Fruit fly (Drosophila melanogaster) whole organism, embryonic: ENCODE results near the gene CG10761.

ENCODE experiments used
- Bgb ChIP-seq: fragments of 200-800 bp; sonication (Bioruptor generic); IDR thresholded peaks from 2 replicates; pipeline ENCODE4 v1.3.6; 2022; ENCODE audit warnings: missing biosample characterization, missing genetic modification characterization; ENCODE audit not compliant: partially characterized antibody
- Blimp-1 ChIP-seq: fragments of 200-800 bp; sonication (Bioruptor generic); optimal IDR thresholded peaks from 3 replicates; lab custom pipeline; 2018; ENCODE audit warnings: missing biosample characterization, missing genetic modification characterization, mild to moderate bottlenecking, moderate library complexity, missing genetic modification reagents
- CG10321 ChIP-seq: fragments of 200-800 bp; sonication (Bioruptor generic); IDR thresholded peaks from 2 replicates; pipeline ENCODE4 v1.3.6; 2022; ENCODE audit warnings: missing biosample characterization, missing genetic modification characterization
- CG10431 ChIP-seq: fragments of 200-800 bp; sonication (Bioruptor generic); optimal IDR thresholded peaks from 3 replicates; lab custom pipeline; 2018; ENCODE audit warnings: missing biosample characterization, mild to moderate bottlenecking, missing genetic modification characterization
- CG10543 ChIP-seq: fragments of 200-800 bp; sonication (Bioruptor generic); optimal IDR thresholded peaks from 3 replicates; lab custom pipeline; 2017; ENCODE audit warnings: missing biosample characterization, mild to moderate bottlenecking, missing genetic modification characterization, moderate library complexity
- CG11247 ChIP-seq: fragments of 200-800 bp; sonication (Bioruptor generic); IDR thresholded peaks from 2 replicates; pipeline ENCODE4 v1.3.6; 2022; ENCODE audit warnings: missing biosample characterization, missing genetic modification characterization
- CG13424 ChIP-seq: fragments of 200-800 bp; sonication (Bioruptor generic); optimal IDR thresholded peaks from 2 replicates; lab custom pipeline; 2019; ENCODE audit warnings: missing biosample characterization, mild to moderate bottlenecking, missing genetic modification characterization, moderate library complexity
- CG14860 ChIP-seq: fragments of 200-800 bp; sonication (Bioruptor generic); IDR thresholded peaks from 3 replicates; pipeline ENCODE4 v1.3.6; 2022; ENCODE audit warnings: missing biosample characterization, missing genetic modification characterization; ENCODE audit not compliant: partially characterized antibody
- CG1647 ChIP-seq: fragments of 200-800 bp; sonication (Bioruptor generic); optimal IDR thresholded peaks from 3 replicates; lab custom pipeline; 2016; ENCODE audit warnings: missing biosample characterization, missing genetic modification characterization
- CG17912 ChIP-seq: fragments of 200-800 bp; sonication (Bioruptor generic); optimal IDR thresholded peaks from 2 replicates; lab custom pipeline; 2018; ENCODE audit warnings: missing biosample characterization, mild to moderate bottlenecking, missing genetic modification characterization
- CG18619 ChIP-seq: fragments of 200-800 bp; sonication (Bioruptor generic); optimal IDR thresholded peaks from 3 replicates; lab custom pipeline; 2017; ENCODE audit warnings: missing biosample characterization, mild to moderate bottlenecking, missing genetic modification characterization
- CG31441 ChIP-seq: fragments of 200-800 bp; sonication (Bioruptor generic); IDR thresholded peaks from 2 replicates; pipeline ENCODE4 v1.3.6; 2022; ENCODE audit warnings: missing biosample characterization, missing genetic modification characterization
- CG4617 ChIP-seq: fragments of 200-800 bp; sonication (Bioruptor generic); optimal IDR thresholded peaks from 3 replicates; lab custom pipeline; 2016; ENCODE audit warnings: missing biosample characterization, missing genetic modification characterization, borderline replicate concordance
- CG4854 ChIP-seq: fragments of 200-800 bp; sonication (Bioruptor generic); optimal IDR thresholded peaks from 2 replicates; lab custom pipeline; 2016; ENCODE audit warnings: missing biosample characterization, missing genetic modification characterization, inconsistent platforms
- CG6272 ChIP-seq: fragments of 200-800 bp; sonication (Bioruptor generic); IDR thresholded peaks from 2 replicates; pipeline ENCODE4 v1.3.6; 2022; ENCODE audit warnings: missing biosample characterization, missing genetic modification characterization
- CG7987 ChIP-seq: fragments of 200-800 bp; sonication (Bioruptor generic); optimal IDR thresholded peaks from 2 replicates; lab custom pipeline; 2018; ENCODE audit warnings: missing biosample characterization, mild to moderate bottlenecking, missing genetic modification characterization, moderate library complexity
- CG8359 ChIP-seq: fragments of 200-800 bp; sonication (Bioruptor generic); optimal IDR thresholded peaks from 2 replicates; lab custom pipeline; 2017; ENCODE audit warnings: missing biosample characterization, mild to moderate bottlenecking, missing genetic modification characterization, borderline replicate concordance
- CG9727 ChIP-seq: fragments of 200-800 bp; sonication (Bioruptor generic); optimal IDR thresholded peaks from 3 replicates; lab custom pipeline; 2017; ENCODE audit warnings: missing biosample characterization, mild to moderate bottlenecking, missing genetic modification characterization
- CoRest ChIP-seq: fragments of 200-800 bp; sonication (Bioruptor generic); optimal IDR thresholded peaks from 3 replicates; lab custom pipeline; 2018; ENCODE audit warnings: missing biosample characterization, mild to moderate bottlenecking, missing genetic modification characterization, moderate library complexity
- CrebB ChIP-seq: fragments of 200-800 bp; sonication (Bioruptor generic); optimal IDR thresholded peaks from 3 replicates; lab custom pipeline; 2018; ENCODE audit warnings: missing biosample characterization, mild to moderate bottlenecking, missing genetic modification characterization
- Elba2 ChIP-seq: fragments of 200-800 bp; sonication (Bioruptor generic); optimal IDR thresholded peaks from 3 replicates; lab custom pipeline; 2016; ENCODE audit warnings: missing biosample characterization, missing genetic modification characterization
- Ets97D ChIP-seq: fragments of 200-800 bp; sonication (Bioruptor generic); optimal IDR thresholded peaks from 3 replicates; lab custom pipeline; 2016; ENCODE audit warnings: missing biosample characterization, missing genetic modification characterization
- Gug ChIP-seq: fragments of 200-800 bp; sonication (Bioruptor generic); IDR thresholded peaks from 4 replicates; pipeline ENCODE4 v1.3.6; 2022; ENCODE audit warnings: missing biosample characterization, missing genetic modification characterization
- HLH54F ChIP-seq: fragments of 200-800 bp; sonication (Bioruptor generic); optimal IDR thresholded peaks from 3 replicates; lab custom pipeline; 2016; ENCODE audit warnings: missing biosample characterization, missing genetic modification characterization
- Hmr ChIP-seq: fragments of 200-800 bp; sonication (Bioruptor generic); optimal IDR thresholded peaks from 3 replicates; lab custom pipeline; 2017; ENCODE audit warnings: mild to moderate bottlenecking, missing biosample characterization, missing genetic modification reagents, missing genetic modification characterization
- Meics ChIP-seq: fragments of 200-800 bp; sonication (Bioruptor generic); optimal IDR thresholded peaks from 2 replicates; lab custom pipeline; 2017; ENCODE audit warnings: missing biosample characterization, mild to moderate bottlenecking, missing genetic modification characterization
- Mes4 ChIP-seq: fragments of 200-800 bp; sonication (Bioruptor generic); optimal IDR thresholded peaks from 2 replicates; lab custom pipeline; 2016; ENCODE audit warnings: missing biosample characterization, missing genetic modification characterization
- Neu2 ChIP-seq: fragments of 200-800 bp; sonication (Bioruptor generic); optimal IDR thresholded peaks from 3 replicates; lab custom pipeline; 2016; ENCODE audit warnings: missing biosample characterization, missing genetic modification characterization, borderline replicate concordance
- Sox100B ChIP-seq: fragments of 200-800 bp; sonication (Bioruptor generic); optimal IDR thresholded peaks from 3 replicates; lab custom pipeline; 2018; ENCODE audit warnings: missing biosample characterization, mild to moderate bottlenecking, missing genetic modification characterization
- Xbp1 ChIP-seq: fragments of 200-800 bp; sonication (Bioruptor generic); optimal IDR thresholded peaks from 3 replicates; lab custom pipeline; 2016; ENCODE audit warnings: missing biosample characterization, mild to moderate bottlenecking, missing genetic modification characterization
- bab2 ChIP-seq: fragments of 200-800 bp; sonication (Bioruptor generic); optimal IDR thresholded peaks from 2 replicates; lab custom pipeline; 2016; ENCODE audit warnings: missing biosample characterization, missing genetic modification characterization
- btn ChIP-seq: fragments of 200-800 bp; sonication (Bioruptor generic); optimal IDR thresholded peaks from 2 replicates; lab custom pipeline; 2016; ENCODE audit warnings: missing biosample characterization, missing genetic modification characterization
- dmrt99B ChIP-seq: fragments of 200-800 bp; sonication (Bioruptor generic); optimal IDR thresholded peaks from 2 replicates; lab custom pipeline; 2018; ENCODE audit warnings: missing biosample characterization, mild to moderate bottlenecking, missing genetic modification characterization, moderate library complexity
- exex ChIP-seq: fragments of 200-800 bp; sonication (Bioruptor generic); optimal IDR thresholded peaks from 4 replicates; lab custom pipeline; 2018; ENCODE audit warnings: missing biosample characterization, mild to moderate bottlenecking, missing genetic modification characterization, moderate library complexity
- gem ChIP-seq: fragments of 200-800 bp; sonication (Bioruptor generic); optimal IDR thresholded peaks from 2 replicates; lab custom pipeline; 2019; ENCODE audit warnings: missing biosample characterization, mild to moderate bottlenecking, missing genetic modification characterization, moderate library complexity
- hbn ChIP-seq: fragments of 200-800 bp; sonication (Bioruptor generic); IDR thresholded peaks from 2 replicates; pipeline ENCODE4 v1.3.6; 2022; ENCODE audit warnings: missing biosample characterization, missing genetic modification characterization; ENCODE audit not compliant: partially characterized antibody
- hkb ChIP-seq, 2 experiments: fragments of 200-800 bp in 1 of 2; fragments of >200 bp in 1 of 2; sonication (Bioruptor generic) in 1 of 2; IDR thresholded peaks in 1 of 2; optimal IDR thresholded peaks in 1 of 2; 2 replicates each; pipeline versions ENCODE4 v1.3.6 to Lab custom; 2017 to 2022; ENCODE audit warnings: missing biosample characterization in 1 of 2, missing genetic modification characterization in 1 of 2
- lab ChIP-seq: fragments of 200-800 bp; sonication (Bioruptor generic); optimal IDR thresholded peaks from 3 replicates; lab custom pipeline; 2017; ENCODE audit warnings: missing biosample characterization, missing genetic modification characterization, mild to moderate bottlenecking, moderate library complexity, missing genetic modification reagents
- mam ChIP-seq: fragments of 200-800 bp; sonication (Bioruptor generic); optimal IDR thresholded peaks from 3 replicates; lab custom pipeline; 2016; ENCODE audit warnings: missing biosample characterization, missing genetic modification characterization
- mirr ChIP-seq: fragments of 200-800 bp; sonication (Bioruptor generic); optimal IDR thresholded peaks from 3 replicates; lab custom pipeline; 2018; ENCODE audit warnings: missing biosample characterization, mild to moderate bottlenecking, missing genetic modification characterization
- nerfin-1 ChIP-seq: fragments of 200-800 bp; sonication (Bioruptor generic); optimal IDR thresholded peaks from 3 replicates; lab custom pipeline; 2019; ENCODE audit warnings: missing biosample characterization, mild to moderate bottlenecking, missing genetic modification characterization, moderate library complexity
- nerfin-2 ChIP-seq: fragments of 200-800 bp; sonication (Bioruptor generic); IDR thresholded peaks from 2 replicates; pipeline ENCODE4 v1.3.6; 2022; ENCODE audit warnings: missing biosample characterization, missing genetic modification characterization; ENCODE audit not compliant: partially characterized antibody
- odd ChIP-seq: fragments of 200-800 bp; sonication (Bioruptor generic); optimal IDR thresholded peaks from 2 replicates; lab custom pipeline; 2017; ENCODE audit warnings: missing biosample characterization, mild to moderate bottlenecking, missing genetic modification characterization
- sd ChIP-seq: fragments of 200-800 bp; sonication (Bioruptor generic); optimal IDR thresholded peaks from 3 replicates; lab custom pipeline; 2018; ENCODE audit warnings: missing biosample characterization, mild to moderate bottlenecking, missing genetic modification characterization, moderate library complexity
- sens ChIP-seq: fragments of 200-800 bp; sonication (Bioruptor generic); peaks from one replicate; lab custom pipeline; 2016; ENCODE audit warnings: missing biosample characterization, missing genetic modification characterization
- slbo ChIP-seq: fragments of 200-800 bp; sonication (Bioruptor generic); IDR thresholded peaks from 2 replicates; pipeline ENCODE4 v1.3.6; 2022; ENCODE audit warnings: missing biosample characterization, missing genetic modification characterization
- sug ChIP-seq: fragments of 200-800 bp; optimal IDR thresholded peaks from 2 replicates; lab custom pipeline; 2019; ENCODE audit warnings: missing biosample characterization, mild to moderate bottlenecking, missing genetic modification characterization, moderate library complexity
- trem ChIP-seq: fragments of 200-800 bp; optimal IDR thresholded peaks from 3 replicates; lab custom pipeline; 2019; ENCODE audit warnings: missing biosample characterization, mild to moderate bottlenecking, missing genetic modification characterization, moderate library complexity
- zen ChIP-seq: fragments of 200-800 bp; sonication (Bioruptor generic); optimal IDR thresholded peaks from 3 replicates; lab custom pipeline; 2018; ENCODE audit warnings: missing biosample characterization, mild to moderate bottlenecking, missing genetic modification characterization, moderate library complexity
- zf30C ChIP-seq: fragments of 200-800 bp; sonication (Bioruptor generic); optimal IDR thresholded peaks from 3 replicates; lab custom pipeline; 2018; ENCODE audit warnings: missing biosample characterization, mild to moderate bottlenecking, missing genetic modification characterization

Gene CG10761

DNA sequence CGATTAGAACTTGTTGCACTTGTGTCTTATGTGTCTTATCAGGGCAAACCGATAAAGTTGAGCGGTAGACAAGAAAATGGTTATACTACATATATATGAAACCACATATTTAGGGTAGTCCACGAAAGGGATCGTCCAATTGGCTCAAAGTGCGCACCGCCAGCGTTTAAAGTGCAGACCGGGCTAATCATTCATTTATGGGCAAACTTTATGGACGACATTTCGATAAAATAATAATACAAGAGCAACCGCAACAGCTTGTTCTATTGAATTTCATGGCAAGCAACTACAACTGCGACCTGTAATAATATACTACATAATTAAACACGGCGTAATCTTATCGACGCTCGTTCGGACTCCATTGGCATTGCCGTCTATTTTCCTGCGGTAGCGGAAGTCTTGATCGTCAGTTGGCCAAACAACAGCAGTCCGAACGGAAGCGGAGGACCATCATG is 27.1 kb downstream of the CG10761 start, which contains the start of the genes cyr and CG2120:
TSS of gene cyr (minus strand) at position 294 of the 455 bp plus-strand sequence.
TSS of gene CG2120 (plus strand) at position 405 of the 455 bp plus-strand sequence.
- TF ChIP-seq zen (tag; lab: Kevin White, UChicago) (no peak), Xbp1 (no peak), CG11247 (GFP tag; lab: Robert Waterston, UW) (no peak), CrebB (tag; lab: Kevin White, UChicago) (no peak), nerfin-2 (GFP tag; lab: Robert Waterston, UW) (no peak), CG6272 (GFP tag; lab: Robert Waterston, UW) (no peak), Mes4 (GFP tag; lab: Kevin White, UChicago) (no peak), gem (tag; lab: Kevin White, UChicago) (no peak), CG1647 (GFP tag; lab: Kevin White, UChicago) (no peak), odd (GFP tag; lab: Kevin White, UChicago) (no peak), slbo (GFP tag; lab: Robert Waterston, UW) (no peak), CG4854 (GFP tag; lab: Kevin White, UChicago) (no peak), btn (no peak), sens (GFP tag; lab: Kevin White, UChicago) (peak; percentile 13), Meics (no peak), Elba2 (no peak), Neu2 (GFP tag; lab: Kevin White, UChicago) (no peak), mirr (GFP tag; lab: Kevin White, UChicago) (peak; percentile 17), CG13424 (tag; lab: Kevin White, UChicago) (no peak), Blimp-1 (GFP tag; lab: Kevin White, UChicago) (no peak), exex (tag; lab: Kevin White, UChicago) (peak; percentile 74), CG10321 (GFP tag; lab: Robert Waterston, UW) (no peak), bab2 (no peak), HLH54F (GFP tag; lab: Kevin White, UChicago) (no peak), sug (peak; percentile 68), CG10543 (GFP tag; lab: Kevin White, UChicago) (peak; percentile 14), CG14860 (GFP tag; lab: Robert Waterston, UW) (no peak), mam (GFP tag; lab: Kevin White, UChicago) (no peak), CG8359 (no peak), CG18619 (GFP tag; lab: Kevin White, UChicago) (no peak), trem (tag; lab: Kevin White, UChicago) (no peak), Hmr (no peak), Ets97D (no peak), CG9727 (GFP tag; lab: Kevin White, UChicago) (no peak), hbn (GFP tag; lab: Robert Waterston, UW) (no peak), Sox100B (no peak), CG17912 (GFP tag; lab: Kevin White, UChicago) (no peak), zf30C (GFP tag; lab: Kevin White, UChicago) (no peak), nerfin-1 (tag; lab: Kevin White, UChicago) (no peak), CG4617 (no peak), hkb (optimal IDR thresholded peaks at IDR 0.05; lab: Kevin White, UChicago) (no peak), hkb (GFP tag; IDR thresholded peaks at IDR 0.05; lab: Robert Waterston, UW) (no peak), lab (peak; percentile 10), CG10431 (GFP tag; lab: Kevin White, UChicago) (no peak), Bgb (GFP tag; lab: Robert Waterston, UW) (no peak), CoRest (tag; lab: Kevin White, UChicago) (no peak), dmrt99B (tag; lab: Kevin White, UChicago) (no peak), CG31441 (no peak), Gug (GFP tag; lab: Robert Waterston, UW) (no peak), CG7987 (GFP tag; lab: Kevin White, UChicago) (no peak), sd (no peak)
